Fruit fly (Drosophila melanogaster): ENCODE results near the gene Pomp.

The Pomp gene

DNA sequence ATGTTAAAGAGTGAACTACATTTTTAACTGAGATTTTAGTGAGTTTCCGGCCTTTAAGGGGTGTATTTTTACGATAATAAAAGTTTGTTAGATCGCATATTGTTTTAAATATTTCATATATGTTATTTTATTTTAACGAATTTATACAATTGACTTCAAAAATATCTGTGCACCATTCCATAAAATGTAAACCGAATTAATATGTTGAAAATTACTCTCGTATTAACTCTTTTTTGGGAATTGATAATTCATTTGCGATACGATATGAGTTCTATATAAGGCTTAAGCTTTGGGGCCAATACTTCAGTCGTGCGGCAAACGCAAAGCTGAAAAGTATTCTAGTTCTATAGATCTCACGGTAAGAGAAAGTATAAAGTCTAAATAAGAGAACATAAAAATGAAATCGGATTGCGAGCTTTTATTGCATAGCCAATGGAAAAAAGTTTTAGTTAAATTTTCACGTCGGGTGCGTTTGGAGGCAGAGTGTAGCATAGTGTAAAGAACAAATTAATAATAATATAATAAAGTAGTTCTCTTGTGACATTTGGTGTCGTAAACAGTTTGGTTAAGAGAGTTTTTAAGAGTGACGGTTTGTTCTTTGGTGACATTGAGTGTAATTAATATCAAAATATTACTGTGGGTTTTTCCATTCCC lies 36.8 kb downstream of the Pomp start:
- no peak for TF ChIP-seq lola (GFP tag; optimal IDR thresholded peaks at IDR 0.05)
- TF ChIP-seq psq (GFP tag; optimal IDR thresholded peaks at IDR 0.05) = no peak
- no peak for TF ChIP-seq Hnf4 (GFP tag; optimal IDR thresholded peaks at IDR 0.05)
- TF ChIP-seq dmrt93B (GFP tag; optimal IDR thresholded peaks at IDR 0.05) = no peak
- no peak for TF ChIP-seq HLH106 (tag; optimal IDR thresholded peaks at IDR 0.05)
- TF ChIP-seq Abd-B (GFP tag; optimal IDR thresholded peaks at IDR 0.05) = no peak

DNA sequence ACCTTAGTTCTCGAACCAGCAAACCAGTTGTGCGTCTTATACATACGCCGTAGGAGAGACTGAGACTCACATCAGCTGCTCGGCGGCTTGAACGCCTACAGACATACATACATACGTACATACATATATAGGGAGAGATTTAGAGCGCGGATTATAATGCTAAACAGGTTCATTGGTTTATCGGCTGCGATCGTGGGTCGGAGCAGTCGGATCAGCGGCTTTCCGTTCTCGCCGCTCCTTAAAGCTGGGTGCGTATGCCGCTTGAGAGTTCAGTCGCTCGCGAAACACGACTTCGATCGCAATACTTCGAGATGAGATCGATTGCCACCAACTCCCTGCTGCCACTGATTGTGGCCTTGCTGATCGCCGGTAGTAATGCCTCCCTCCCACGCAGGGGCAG lies 37.8 kb downstream of the Pomp start:
- TF ChIP-seq Abd-B (GFP tag; optimal IDR thresholded peaks at IDR 0.05) = no peak
- TF ChIP-seq Rel (GFP tag; optimal IDR thresholded peaks at IDR 0.05) = peak; percentile 58
- no peak for TF ChIP-seq Rel (tag; optimal IDR thresholded peaks at IDR 0.05)
- TF ChIP-seq dl (GFP tag; optimal IDR thresholded peaks at IDR 0.05; ENCODE audit: insufficient read depth in 1 of 2, partially characterized antibody in 2 of 2) = peak in 1 of 2 experiments; percentile 14
- TF ChIP-seq CrebA (GFP tag; optimal IDR thresholded peaks at IDR 0.05; ENCODE audit: borderline replicate concordance) = peak; percentile 3
- TF ChIP-seq woc (GFP tag; optimal IDR thresholded peaks at IDR 0.05) = peak; percentile 10
- TF ChIP-seq Hr83 (GFP tag; optimal IDR thresholded peaks at IDR 0.05; ENCODE audit: poor library complexity, severe bottlenecking) = peak; percentile 9
- TF ChIP-seq HLH106 (tag; optimal IDR thresholded peaks at IDR 0.05) = no peak
- no peak for TF ChIP-seq dmrt93B (GFP tag; optimal IDR thresholded peaks at IDR 0.05)

DNA sequence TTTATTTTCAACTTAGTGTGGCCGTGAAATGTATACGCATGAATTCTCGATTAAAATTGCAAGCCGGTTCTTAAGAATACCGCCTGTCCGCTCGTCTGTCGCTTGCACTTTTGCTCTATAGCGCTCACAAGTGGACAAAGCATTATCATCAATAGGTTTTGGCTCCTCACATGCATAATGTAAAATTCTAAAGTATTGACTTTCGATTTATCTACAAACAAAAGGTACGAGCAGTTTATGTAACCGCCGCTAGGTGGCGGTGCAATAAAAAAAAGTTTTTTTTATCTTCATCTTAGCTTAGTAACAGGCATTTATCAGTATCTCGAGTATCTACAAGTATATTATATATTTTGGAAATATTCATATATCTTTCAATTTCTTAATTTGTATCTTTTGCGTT lies 38.8 kb downstream of the Pomp start:
- TF ChIP-seq Hr83 (GFP tag; optimal IDR thresholded peaks at IDR 0.05; ENCODE audit: poor library complexity, severe bottlenecking) = no peak

DNA sequence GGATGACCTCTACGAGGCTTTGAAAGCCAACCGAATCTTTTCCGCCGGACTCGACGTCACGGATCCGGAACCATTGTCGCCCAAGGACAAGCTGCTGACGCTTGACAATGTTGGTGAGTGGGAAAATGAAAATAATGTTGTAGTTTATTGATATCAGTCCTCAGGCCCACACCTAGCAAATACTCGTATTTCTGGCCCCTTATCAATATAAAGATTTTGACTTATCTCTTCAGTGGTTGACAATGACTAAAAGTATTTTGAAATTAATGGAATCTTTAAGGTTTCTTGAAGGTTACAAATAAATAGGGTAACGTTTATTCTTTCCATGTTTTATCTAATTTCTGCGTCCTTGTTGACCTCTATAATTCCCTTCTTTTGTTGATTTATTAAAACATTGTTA lies 39.6 kb downstream of the Pomp start:
- TF ChIP-seq br (GFP tag; optimal IDR thresholded peaks at IDR 0.05) = no peak
- TF ChIP-seq Sp1 (GFP tag; optimal IDR thresholded peaks at IDR 0.05) = no peak
- TF ChIP-seq woc (GFP tag; optimal IDR thresholded peaks at IDR 0.05) = no peak
- TF ChIP-seq Dfd (GFP tag; optimal IDR thresholded peaks at IDR 0.05) = no peak
- TF ChIP-seq HLH106 (tag; optimal IDR thresholded peaks at IDR 0.05) = no peak
- TF ChIP-seq Myc (optimal IDR thresholded peaks at IDR 0.05) = no peak
- TF ChIP-seq Hr83 (GFP tag; optimal IDR thresholded peaks at IDR 0.05; ENCODE audit: poor library complexity, severe bottlenecking) = no peak
- TF ChIP-seq ey (GFP tag; optimal IDR thresholded peaks at IDR 0.05) = no peak
- TF ChIP-seq lola (GFP tag; optimal IDR thresholded peaks at IDR 0.05) = no peak
- TF ChIP-seq sv (GFP tag; optimal IDR thresholded peaks at IDR 0.05) = no peak
- no peak for TF ChIP-seq dsf (GFP tag; optimal IDR thresholded peaks at IDR 0.05; ENCODE audit: borderline replicate concordance)
- no peak for TF ChIP-seq CrebA (GFP tag; optimal IDR thresholded peaks at IDR 0.05; ENCODE audit: borderline replicate concordance)
- no peak for TF ChIP-seq GATAd (GFP tag; optimal IDR thresholded peaks at IDR 0.05)

DNA sequence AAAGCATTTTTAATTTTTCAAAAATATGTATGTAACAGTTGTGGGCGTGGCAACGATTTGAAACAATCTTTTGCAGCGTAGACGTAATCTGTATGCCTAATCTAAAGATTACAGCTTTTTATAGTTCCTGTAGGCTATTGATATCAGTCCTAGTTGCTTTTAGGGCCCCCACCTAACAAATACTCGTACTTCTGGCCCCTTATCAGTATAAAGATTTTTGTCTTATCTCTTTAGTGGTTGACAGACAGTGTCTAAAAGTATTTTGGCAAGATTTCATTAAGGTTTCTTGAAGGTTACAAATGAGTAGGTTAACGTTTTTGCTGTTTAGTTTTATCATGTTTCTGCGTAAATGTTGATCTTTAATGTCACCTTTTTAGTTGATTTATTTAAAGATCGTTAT lies 41.2 kb downstream of the Pomp start:
- TF ChIP-seq rgr (GFP tag; optimal IDR thresholded peaks at IDR 0.05) (no peak), Jra (GFP tag; optimal IDR thresholded peaks at IDR 0.05) (no peak), jim (GFP tag; optimal IDR thresholded peaks at IDR 0.05) (no peak)

DNA sequence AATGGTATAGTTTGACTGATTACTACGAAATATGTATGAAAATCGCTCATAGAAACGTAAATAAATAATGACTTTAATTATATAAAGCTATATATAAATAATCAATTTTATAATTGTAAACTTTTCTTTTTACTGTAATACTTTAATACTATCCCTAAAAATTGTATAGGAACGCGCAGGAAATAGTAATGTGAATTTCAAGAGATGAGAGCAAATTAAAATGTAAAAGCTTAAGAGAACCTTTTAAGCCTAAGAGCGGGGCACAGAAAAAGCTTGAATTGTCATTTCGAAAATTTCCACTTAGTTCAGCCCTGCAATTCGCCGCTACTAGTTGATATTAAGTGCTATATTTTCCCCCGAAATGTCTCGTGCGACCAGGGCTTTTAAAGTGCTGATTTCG lies 41.9 kb downstream of the Pomp start, which contains the start of gene CG31673:
Gene CG31673 (plus strand): TSS at position 301 of the 400 bp plus-strand sequence.
- TF ChIP-seq Dif (GFP tag; optimal IDR thresholded peaks at IDR 0.05; ENCODE audit: partially characterized antibody) (peak; percentile 1), Hnf4 (GFP tag; optimal IDR thresholded peaks at IDR 0.05) (no peak)

DNA sequence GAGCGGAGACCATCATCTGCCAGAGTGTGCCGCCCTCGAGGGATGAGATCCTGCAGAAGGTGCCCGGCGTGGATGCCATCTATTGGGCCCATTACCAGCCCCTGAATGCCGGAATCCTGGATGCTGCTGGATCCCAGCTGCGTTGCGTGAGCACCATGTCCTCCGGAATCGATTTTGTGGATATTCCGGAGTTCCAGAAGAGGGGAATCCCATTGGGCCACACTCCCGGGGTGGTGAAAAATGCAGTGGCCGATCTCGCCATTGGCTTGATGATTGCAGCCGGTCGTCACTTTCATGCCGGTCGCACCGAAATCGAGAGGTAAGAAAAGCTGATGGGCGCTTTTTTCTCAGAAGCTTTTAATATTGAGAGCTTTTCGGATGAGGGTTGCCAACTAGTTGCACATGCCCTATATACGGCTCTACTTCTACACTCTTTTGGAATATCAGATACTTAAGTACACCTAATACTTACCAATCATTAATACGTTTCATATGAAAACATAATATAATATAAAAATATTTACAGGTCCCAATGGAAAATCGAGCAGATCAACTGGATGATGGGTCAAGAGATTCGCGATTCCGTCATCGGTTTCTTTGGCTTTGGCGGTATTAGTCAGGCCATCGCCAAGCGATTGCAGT lies 42.4 kb downstream of the Pomp start:
- TF ChIP-seq fru (GFP tag; optimal IDR thresholded peaks at IDR 0.05) (peak; percentile 27), N (GFP tag; optimal IDR thresholded peaks at IDR 0.05) (no peak), jim (GFP tag; optimal IDR thresholded peaks at IDR 0.05) (no peak), sage (GFP tag; optimal IDR thresholded peaks at IDR 0.05) (peak; percentile 56), CrebA (GFP tag; optimal IDR thresholded peaks at IDR 0.05; ENCODE audit: borderline replicate concordance) (no peak), foxo (GFP tag; optimal IDR thresholded peaks at IDR 0.05) (peak in 1 of 2 experiments; percentile 49), h (GFP tag; optimal IDR thresholded peaks at IDR 0.05) (peak; percentile 70), Mio (GFP tag; optimal IDR thresholded peaks at IDR 0.05) (no peak), dsf (GFP tag; optimal IDR thresholded peaks at IDR 0.05; ENCODE audit: borderline replicate concordance) (no peak), dmrt93B (GFP tag; optimal IDR thresholded peaks at IDR 0.05) (no peak), brk (GFP tag; optimal IDR thresholded peaks at IDR 0.05) (peak; percentile 55), woc (GFP tag; optimal IDR thresholded peaks at IDR 0.05) (no peak), Hnf4 (GFP tag; optimal IDR thresholded peaks at IDR 0.05) (peak; percentile 22), CG9705 (GFP tag; optimal IDR thresholded peaks at IDR 0.05) (no peak), usp (GFP tag; optimal IDR thresholded peaks at IDR 0.05) (no peak), CG32264 (GFP tag; optimal IDR thresholded peaks at IDR 0.05) (no peak), rgr (GFP tag; optimal IDR thresholded peaks at IDR 0.05) (peak; percentile 25), OdsH (GFP tag; optimal IDR thresholded peaks at IDR 0.05) (peak; percentile 52), Jra (GFP tag; optimal IDR thresholded peaks at IDR 0.05) (no peak), GATAd (GFP tag; optimal IDR thresholded peaks at IDR 0.05) (no peak), ey (GFP tag; optimal IDR thresholded peaks at IDR 0.05) (peak; percentile 0), Hr83 (GFP tag; optimal IDR thresholded peaks at IDR 0.05; ENCODE audit: poor library complexity, severe bottlenecking) (peak; percentile 38)
